Worm (Caenorhabditis elegans) whole organism, late embryonic: ENCODE results near the gene zipt-9.

Experiments
- C38D4.7 ChIP-seq: fragments of 200-800 bp; sonication (Bioruptor generic); optimal IDR thresholded peaks from 2 replicates; lab custom pipeline; 2018; ENCODE audit warnings: mild to moderate bottlenecking, missing genetic modification characterization, moderate library complexity, missing compliant biosample characterization
- F13H6.1 ChIP-seq: sonication (generic microtip); optimal IDR thresholded peaks from 2 replicates; lab custom pipeline; 2016; ENCODE audit warnings: missing genetic modification characterization, missing compliant biosample characterization
- K02D7.2 ChIP-seq: sonication (generic microtip); optimal IDR thresholded peaks from 2 replicates; lab custom pipeline; 2017; ENCODE audit warnings: mild to moderate bottlenecking, missing genetic modification characterization, missing compliant biosample characterization
- K09A11.1 ChIP-seq: sonication (generic microtip); optimal IDR thresholded peaks from 2 replicates; lab custom pipeline; 2017; ENCODE audit warnings: antibody characterized with exemption, mild to moderate bottlenecking, missing genetic modification characterization, missing compliant biosample characterization; ENCODE audit not compliant: insufficient read depth
- Y22D7AL.16 ChIP-seq: sonication (generic microtip); optimal IDR thresholded peaks from 2 replicates; lab custom pipeline; 2016; ENCODE audit warnings: missing genetic modification characterization, missing compliant biosample characterization
- ama-1 ChIP-seq: fragments of 150-350 bp; optimal IDR thresholded peaks from 2 replicates; lab custom pipeline; 2014
- ceh-19 ChIP-seq: fragments of 200-800 bp; sonication (Bioruptor generic); optimal IDR thresholded peaks from 2 replicates; lab custom pipeline; 2018; ENCODE audit warnings: mild to moderate bottlenecking, missing genetic modification characterization, missing compliant biosample characterization
- ceh-22 ChIP-seq: sonication (generic microtip); optimal IDR thresholded peaks from 2 replicates; lab custom pipeline; 2017; ENCODE audit warnings: missing biosample characterization, missing genetic modification characterization
- ceh-24 ChIP-seq: sonication (generic microtip); optimal IDR thresholded peaks from 2 replicates; lab custom pipeline; 2016; ENCODE audit warnings: mild to moderate bottlenecking, missing genetic modification characterization, missing compliant biosample characterization
- ceh-31 ChIP-seq: sonication (generic microtip); optimal IDR thresholded peaks from 2 replicates; lab custom pipeline; 2016; ENCODE audit warnings: missing genetic modification characterization, missing compliant biosample characterization
- ceh-9 ChIP-seq: sonication (generic microtip); optimal IDR thresholded peaks from 2 replicates; lab custom pipeline; 2016; ENCODE audit warnings: mild to moderate bottlenecking, missing genetic modification characterization, inconsistent platforms, missing compliant biosample characterization
- che-1 ChIP-seq: sonication (generic microtip); optimal IDR thresholded peaks from 2 replicates; lab custom pipeline; 2016; ENCODE audit warnings: mild to moderate bottlenecking, missing genetic modification characterization, missing compliant biosample characterization
- dve-1 ChIP-seq: sonication (generic microtip); optimal IDR thresholded peaks from 2 replicates; lab custom pipeline; 2017; ENCODE audit warnings: antibody characterized with exemption, mild to moderate bottlenecking, missing genetic modification characterization, missing compliant biosample characterization
- elt-2 ChIP-seq: sonication (generic microtip); optimal IDR thresholded peaks from 2 replicates; lab custom pipeline; 2016; ENCODE audit warnings: missing genetic modification reagents, missing genetic modification characterization, missing compliant biosample characterization
- elt-4 ChIP-seq: sonication (generic microtip); optimal IDR thresholded peaks from 2 replicates; lab custom pipeline; 2016; ENCODE audit warnings: missing genetic modification characterization, missing compliant biosample characterization
- fkh-6 ChIP-seq: sonication (generic microtip); optimal IDR thresholded peaks from 2 replicates; lab custom pipeline; 2016; ENCODE audit warnings: missing genetic modification characterization, missing compliant biosample characterization
- gmeb-2 ChIP-seq: sonication (generic microtip); optimal IDR thresholded peaks from 2 replicates; lab custom pipeline; 2016; ENCODE audit warnings: missing genetic modification characterization, inconsistent platforms, missing compliant biosample characterization
- hlh-15 ChIP-seq: sonication (generic microtip); optimal IDR thresholded peaks from 2 replicates; lab custom pipeline; 2016; ENCODE audit warnings: missing genetic modification characterization, missing compliant biosample characterization
- hlh-8 ChIP-seq: sonication (generic microtip); optimal IDR thresholded peaks from 2 replicates; lab custom pipeline; 2016; ENCODE audit warnings: missing genotype, missing genetic modification characterization, missing compliant biosample characterization
- lin-11 ChIP-seq: fragments of 200-800 bp; sonication (Bioruptor generic); optimal IDR thresholded peaks from 2 replicates; lab custom pipeline; 2018; ENCODE audit warnings: mild to moderate bottlenecking, missing genetic modification characterization, missing compliant biosample characterization
- madf-2 ChIP-seq: sonication (generic microtip); optimal IDR thresholded peaks from 2 replicates; lab custom pipeline; 2017; ENCODE audit warnings: missing genetic modification characterization, missing compliant biosample characterization
- mec-3 ChIP-seq: sonication (generic microtip); optimal IDR thresholded peaks from 2 replicates; lab custom pipeline; 2016; ENCODE audit warnings: borderline replicate concordance, missing genetic modification characterization, missing compliant biosample characterization
- nfya-1 ChIP-seq: sonication (generic microtip); optimal IDR thresholded peaks from 2 replicates; lab custom pipeline; 2017; ENCODE audit warnings: missing genetic modification characterization, mild to moderate bottlenecking, missing compliant biosample characterization, antibody characterized with exemption, moderate library complexity
- nhr-11 ChIP-seq: fragments of 150-350 bp; optimal IDR thresholded peaks from 2 replicates; lab custom pipeline; 2014; ENCODE audit warnings: missing biosample characterization, missing genetic modification characterization
- pat-9 ChIP-seq: fragments of 200-800 bp; sonication (Bioruptor generic); optimal IDR thresholded peaks from 2 replicates; lab custom pipeline; 2018; ENCODE audit warnings: mild to moderate bottlenecking, missing genetic modification characterization, moderate library complexity, missing compliant biosample characterization
- ref-2 ChIP-seq: sonication (generic microtip); optimal IDR thresholded peaks from 2 replicates; lab custom pipeline; 2016; ENCODE audit warnings: missing genetic modification characterization, missing compliant biosample characterization
- rnt-1 ChIP-seq: sonication (generic microtip); optimal IDR thresholded peaks from 2 replicates; lab custom pipeline; 2016; ENCODE audit warnings: missing genetic modification characterization, missing compliant biosample characterization
- sdc-2 ChIP-seq: sonication (generic microtip); optimal IDR thresholded peaks from 2 replicates; lab custom pipeline; 2016; ENCODE audit warnings: missing genotype, missing genetic modification characterization, missing compliant biosample characterization
- tbx-2 ChIP-seq: sonication (generic microtip); optimal IDR thresholded peaks from 2 replicates; lab custom pipeline; 2016; ENCODE audit warnings: missing genetic modification characterization, missing compliant biosample characterization
- ttx-3 ChIP-seq: sonication (generic microtip); optimal IDR thresholded peaks from 2 replicates; lab custom pipeline; 2016; ENCODE audit warnings: missing genetic modification reagents, missing genetic modification characterization, missing compliant biosample characterization
- unc-3 ChIP-seq, 2 experiments: fragments of 200-800 bp in 1 of 2; sonication (Bioruptor generic) in 1 of 2; sonication (generic microtip) in 1 of 2; conservative IDR thresholded peaks in 1 of 2; optimal IDR thresholded peaks in 1 of 2; 2 replicates each; pipeline versions ENCODE4 v1.3.6 to Lab custom; 2016 to 2022; ENCODE audit warnings: missing compliant biosample characterization in 2 of 2, missing genetic modification characterization in 2 of 2, missing genetic modification reagents in 1 of 2
- unc-42 ChIP-seq: sonication (generic microtip); optimal IDR thresholded peaks from 2 replicates; lab custom pipeline; 2016; ENCODE audit warnings: missing genotype, missing genetic modification characterization, missing compliant biosample characterization
- unc-55 ChIP-seq: sonication (generic microtip); optimal IDR thresholded peaks from 2 replicates; lab custom pipeline; 2017; ENCODE audit warnings: missing biosample characterization, missing genetic modification reagents, missing genetic modification characterization
- unc-86 ChIP-seq: sonication (generic microtip); optimal IDR thresholded peaks from 2 replicates; lab custom pipeline; 2016; ENCODE audit warnings: missing genetic modification characterization, missing compliant biosample characterization
- ztf-16 ChIP-seq: sonication (generic microtip); optimal IDR thresholded peaks from 2 replicates; lab custom pipeline; 2017; ENCODE audit warnings: missing genetic modification characterization, missing compliant biosample characterization

Gene zipt-9

DNA sequence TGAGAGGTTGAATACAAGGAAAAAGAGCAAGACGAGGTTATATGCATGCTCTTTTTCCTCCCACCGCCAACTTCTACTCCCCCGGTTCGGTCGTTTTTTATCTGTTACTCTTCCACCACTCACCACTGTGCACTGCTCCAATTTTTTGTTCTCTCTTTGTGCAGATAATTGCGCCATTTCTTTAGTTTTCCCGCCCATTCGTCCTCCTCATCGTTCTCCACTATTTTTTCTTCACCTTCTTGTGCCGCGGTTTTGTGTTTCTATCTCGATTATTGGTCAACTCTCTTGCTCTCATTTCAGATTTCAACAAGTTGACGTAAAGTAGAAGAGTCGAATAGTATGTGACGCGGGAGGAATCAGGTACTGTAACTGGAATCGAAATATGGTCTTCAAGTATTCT lies 25.5 kb downstream of the zipt-9 start, which contains the start of gene T01D3.1:
Gene T01D3.1, plus strand, starts transcription at position 301 of the 400 bp plus-strand sequence.
- TF ChIP-seq che-1 (tag; lab: Kevin White, UChicago) (no peak), dve-1 (no peak), ama-1 (no peak), ceh-22 (tag; lab: Kevin White, UChicago) (no peak), elt-4 (tag; lab: Kevin White, UChicago) (no peak), lin-11 (tag; lab: Kevin White, UChicago) (no peak)

DNA sequence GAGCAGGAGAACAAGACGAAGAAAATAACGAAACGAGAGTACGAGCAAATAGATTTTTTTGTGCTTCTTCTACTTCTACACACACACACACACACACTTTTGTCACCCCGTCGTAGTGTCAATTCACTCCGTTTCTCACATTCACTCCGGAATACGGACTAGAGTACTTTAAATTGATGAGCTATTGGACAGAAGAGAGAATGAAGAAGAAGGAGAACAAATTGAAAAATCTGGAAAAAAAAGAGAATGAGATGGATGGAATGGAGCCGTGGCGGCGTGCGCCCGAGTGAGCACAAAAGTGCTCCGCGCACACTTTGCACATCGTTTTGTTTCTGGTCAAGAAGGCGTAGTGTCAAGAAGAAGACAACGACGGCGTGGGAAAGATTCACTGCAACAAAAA lies 27.6 kb downstream of the zipt-9 start:
- peak; percentile 13 for TF ChIP-seq ceh-31
- no peak for TF ChIP-seq nhr-11
- no peak for TF ChIP-seq sdc-2

DNA sequence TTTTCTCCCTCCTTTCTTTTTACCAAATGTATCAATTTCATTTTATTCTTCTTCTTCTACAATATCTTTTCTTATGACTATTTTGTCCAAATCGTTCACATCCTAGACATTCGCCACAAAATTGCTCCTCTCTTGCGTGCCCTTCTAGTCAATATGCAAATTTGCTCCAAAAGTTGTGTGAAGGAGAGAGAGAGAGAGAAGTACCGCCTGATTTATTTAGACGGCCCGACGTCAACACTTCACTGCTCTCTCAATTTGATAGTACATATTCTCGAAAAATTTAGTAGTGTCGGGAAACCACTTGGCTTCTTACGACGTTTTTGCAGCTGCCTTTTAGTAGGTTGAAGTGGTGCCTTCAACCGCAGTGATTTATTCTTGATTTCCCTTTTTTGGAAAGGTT lies 28.6 kb downstream of the zipt-9 start:
- TF ChIP-seq nhr-11 (no peak), unc-42 (tag; lab: Kevin White, UChicago) (peak; percentile 64)
- TF ChIP-seq, all 69 proteins: peak for 1

DNA sequence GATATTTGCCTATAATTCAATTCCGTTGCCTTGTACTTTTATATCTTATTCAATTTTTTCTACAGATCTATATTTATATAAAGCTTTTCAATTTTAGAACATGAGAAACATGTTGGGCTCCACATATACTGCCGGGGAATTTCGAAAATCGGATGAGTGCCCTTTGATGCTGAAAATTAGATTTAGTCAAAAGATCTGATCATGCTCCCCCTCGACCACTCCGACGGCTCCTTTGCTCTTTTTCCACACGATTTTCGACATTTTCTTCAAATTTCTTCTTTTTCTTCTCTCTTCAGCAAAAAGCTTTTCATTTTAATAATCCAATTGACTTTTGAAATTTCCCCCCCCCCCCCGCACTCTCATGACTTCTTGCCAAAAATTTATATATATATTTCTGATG lies 33.6 kb downstream of the zipt-9 start:
- TF ChIP-seq hlh-8 (tag; lab: Kevin White, UChicago) = no peak
- peak; percentile 89 for TF ChIP-seq unc-42 (tag; lab: Kevin White, UChicago)

ce11 chrV:13679859-13680258 lies 35.2 kb downstream of the zipt-9 start:
- TF ChIP-seq unc-3 (GFP tag; conservative IDR thresholded peaks at IDR 0.05; lab: Robert Waterston, UW) (no peak), unc-3 (tag; optimal IDR thresholded peaks at IDR 0.05; lab: Kevin White, UChicago) (no peak), fkh-6 (tag; lab: Kevin White, UChicago) (no peak), unc-86 (tag; lab: Kevin White, UChicago) (no peak), ref-2 (tag; lab: Kevin White, UChicago) (no peak), unc-55 (GFP tag; lab: Kevin White, UChicago) (no peak), gmeb-2 (no peak), hlh-15 (tag; lab: Kevin White, UChicago) (no peak), rnt-1 (tag; lab: Kevin White, UChicago) (no peak), K02D7.2 (tag; lab: Kevin White, UChicago) (no peak), sdc-2 (no peak), lin-11 (tag; lab: Kevin White, UChicago) (no peak)

ce11 chrV:13678542-13678941 lies 36.5 kb downstream of the zipt-9 start, which contains the start of the genes tag-65 and ccz-1:
Gene tag-65 (minus strand): TSS chrV:13678587.
Gene ccz-1 (plus strand): TSS chrV:13678875.
- TF ChIP-seq K09A11.1 (tag; lab: Kevin White, UChicago) = peak; percentile 7
- TF ChIP-seq ceh-9 = no peak
- TF ChIP-seq ceh-19 (GFP tag; lab: Kevin White, UChicago) = no peak
- peak; percentile 1 for TF ChIP-seq pat-9 (tag; lab: Kevin White, UChicago)
- no peak for TF ChIP-seq sdc-2
- no peak for TF ChIP-seq mec-3 (tag; lab: Kevin White, UChicago)
- no peak for TF ChIP-seq ceh-22 (tag; lab: Kevin White, UChicago)
- no peak for TF ChIP-seq F13H6.1 (tag; lab: Kevin White, UChicago)
- peak; percentile 22 for TF ChIP-seq unc-86 (tag; lab: Kevin White, UChicago)
- TF ChIP-seq ztf-16 = no peak
- no peak for TF ChIP-seq ceh-24 (tag; lab: Kevin White, UChicago)
- TF ChIP-seq ceh-31 = peak; percentile 35
- no peak for TF ChIP-seq C38D4.7 (GFP tag; lab: Kevin White, UChicago)
- peak; percentile 62 for TF ChIP-seq unc-42 (tag; lab: Kevin White, UChicago)
- TF ChIP-seq unc-55 (GFP tag; lab: Kevin White, UChicago) = peak; percentile 84
- TF ChIP-seq Y22D7AL.16 = no peak
- peak; percentile 45 for TF ChIP-seq elt-2 (tag; lab: Kevin White, UChicago)
- peak; percentile 35 for TF ChIP-seq ttx-3 (tag; lab: Kevin White, UChicago)
- TF ChIP-seq nfya-1 = peak; percentile 71
- TF ChIP-seq tbx-2 (tag; lab: Kevin White, UChicago) = peak; percentile 42
- TF ChIP-seq madf-2 (tag; lab: Kevin White, UChicago) = no peak
